Worm (Caenorhabditis elegans) whole organism, L3 larva: Measurements from ENCODE around the gene R11D1.1.
A peak's percentile ranks its signal among the peaks of the same experiment; 100 is the strongest.

ENCODE experiments used
- ZK546.5 ChIP-seq: sonication (generic microtip); optimal IDR thresholded peaks from 2 replicates; lab custom pipeline; 2017; ENCODE audit warnings: missing biosample characterization, missing genetic modification characterization
- aly-2 ChIP-seq: fragments of 150-350 bp; optimal IDR thresholded peaks from 2 replicates; lab custom pipeline; 2014; ENCODE audit warnings: missing biosample characterization, missing genetic modification characterization
- ceh-9 ChIP-seq: sonication (generic microtip); optimal IDR thresholded peaks from 2 replicates; lab custom pipeline; 2018; ENCODE audit warnings: missing biosample characterization, missing genetic modification characterization
- daf-12 ChIP-seq: fragments of 150-350 bp; optimal IDR thresholded peaks from 2 replicates; lab custom pipeline; 2014; ENCODE audit warnings: missing biosample characterization, missing genetic modification reagents, missing genetic modification characterization
- egl-27 ChIP-seq: sonication (generic microtip); optimal IDR thresholded peaks from 4 replicates; lab custom pipeline; 2017; ENCODE audit warnings: missing biosample characterization, missing genetic modification reagents, missing genetic modification characterization
- elt-2 ChIP-seq: sonication (generic microtip); optimal IDR thresholded peaks from 2 replicates; lab custom pipeline; 2016; ENCODE audit warnings: missing genetic modification reagents, mild to moderate bottlenecking, missing genetic modification characterization, missing compliant biosample characterization
- elt-3 ChIP-seq, 3 experiments: fragments of 150-350 bp in 1 of 3; sonication (generic microtip) in 2 of 3; optimal IDR thresholded peaks; 2 replicates in 2 of 3; 4 replicates in 1 of 3; lab custom pipeline; 2014 to 2017; ENCODE audit warnings: missing biosample characterization in 3 of 3, missing genetic modification characterization in 3 of 3
- fkh-10 ChIP-seq: sonication (generic microtip); optimal IDR thresholded peaks from 2 replicates; lab custom pipeline; 2017; ENCODE audit warnings: missing biosample characterization, missing genetic modification reagents, missing genetic modification characterization
- fos-1 ChIP-seq: fragments of 150-350 bp; optimal IDR thresholded peaks from 2 replicates; lab custom pipeline; 2014; ENCODE audit warnings: missing biosample characterization, missing genetic modification characterization
- hmg-11 ChIP-seq: sonication (generic microtip); optimal IDR thresholded peaks from 2 replicates; lab custom pipeline; 2016; ENCODE audit warnings: missing genetic modification characterization, missing compliant biosample characterization
- jun-1 ChIP-seq: fragments of 150-350 bp; optimal IDR thresholded peaks from 2 replicates; lab custom pipeline; 2014; ENCODE audit warnings: missing biosample characterization, missing genetic modification reagents, missing genetic modification characterization
- lin-15B ChIP-seq: fragments of 150-350 bp; optimal IDR thresholded peaks from 2 replicates; lab custom pipeline; 2014; ENCODE audit warnings: missing biosample characterization, missing genetic modification characterization
- lin-39 ChIP-seq: fragments of 150-350 bp; optimal IDR thresholded peaks from 2 replicates; lab custom pipeline; 2018; ENCODE audit warnings: missing biosample characterization, missing genetic modification reagents, missing genetic modification characterization
- lsy-12 ChIP-seq: sonication (generic microtip); optimal IDR thresholded peaks from 2 replicates; lab custom pipeline; 2016; ENCODE audit warnings: mild to moderate bottlenecking, missing genetic modification characterization, missing compliant biosample characterization
- mdl-1 ChIP-seq: fragments of 150-350 bp; optimal IDR thresholded peaks from 2 replicates; lab custom pipeline; 2014; ENCODE audit warnings: missing biosample characterization, missing genetic modification characterization
- mml-1 ChIP-seq: fragments of 150-350 bp; sonication (generic microtip); optimal IDR thresholded peaks from 3 replicates; lab custom pipeline; 2014; ENCODE audit warnings: missing biosample characterization, missing genetic modification characterization
- nhr-11 ChIP-seq: fragments of 150-350 bp; optimal IDR thresholded peaks from 2 replicates; lab custom pipeline; 2014; ENCODE audit warnings: missing biosample characterization, missing genetic modification characterization
- nhr-12 ChIP-seq: fragments of 150-350 bp; optimal IDR thresholded peaks from 2 replicates; lab custom pipeline; 2014; ENCODE audit warnings: missing biosample characterization, missing genetic modification characterization
- nhr-237 ChIP-seq: fragments of 150-350 bp; optimal IDR thresholded peaks from 2 replicates; lab custom pipeline; 2014; ENCODE audit warnings: missing biosample characterization, missing genetic modification characterization
- nhr-28 ChIP-seq: fragments of 150-350 bp; optimal IDR thresholded peaks from 2 replicates; lab custom pipeline; 2014; ENCODE audit warnings: missing biosample characterization, missing genetic modification characterization
- nhr-76 ChIP-seq: fragments of 150-350 bp; sonication (generic microtip); optimal IDR thresholded peaks from 5 replicates; lab custom pipeline; 2014; ENCODE audit warnings: missing biosample characterization, missing genetic modification characterization
- pha-4 ChIP-seq: fragments of 150-350 bp; optimal IDR thresholded peaks from 2 replicates; lab custom pipeline; 2014; ENCODE audit warnings: missing biosample characterization, missing genetic modification reagents, missing genetic modification characterization
- pqm-1 ChIP-seq: fragments of 150-350 bp; optimal IDR thresholded peaks from 2 replicates; lab custom pipeline; 2017; ENCODE audit warnings: missing biosample characterization, missing genetic modification characterization, inconsistent platforms
- skn-1 ChIP-seq: fragments of 150-350 bp; optimal IDR thresholded peaks from 2 replicates; lab custom pipeline; 2014; ENCODE audit warnings: missing biosample characterization, missing genetic modification characterization
- unc-62 ChIP-seq: fragments of 150-350 bp; sonication (generic microtip); optimal IDR thresholded peaks from 4 replicates; lab custom pipeline; 2014; ENCODE audit warnings: missing biosample characterization, missing genetic modification reagents, missing genetic modification characterization

The R11D1.1 gene

DNA sequence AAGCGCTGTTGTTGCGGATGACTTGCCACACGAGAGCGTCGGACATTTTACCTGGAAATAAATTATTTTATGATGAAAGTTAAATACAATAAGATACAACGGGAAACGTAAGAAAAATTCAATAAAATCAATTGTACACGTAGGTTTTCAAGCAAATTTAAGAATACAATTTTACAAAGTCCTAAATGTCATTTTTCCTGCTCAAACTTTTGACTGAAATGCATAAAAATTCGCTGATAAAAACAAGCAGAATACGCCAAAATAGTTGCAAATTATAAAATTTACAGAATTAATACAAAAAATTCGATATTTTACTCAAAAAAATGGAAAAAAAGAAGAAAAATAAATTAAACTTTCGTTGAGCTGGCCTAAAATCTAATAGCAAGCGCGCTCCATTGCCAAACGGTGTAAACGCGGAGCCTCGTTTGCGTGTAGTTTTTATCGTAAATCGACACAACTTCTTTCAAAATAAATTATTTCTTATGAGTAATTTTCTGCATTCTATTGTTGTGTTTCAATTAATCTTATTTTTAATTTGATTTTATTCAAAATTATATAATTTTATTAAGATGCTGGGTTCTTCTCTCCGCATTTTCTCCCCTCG lies 24.0 kb downstream of the R11D1.1 start, which contains the start of the genes rpl-28 and mrpl-49 (continued):
- peak; percentile 99 for TF ChIP-seq lin-15B (tag; lab: Kevin White, UChicago)
- TF ChIP-seq mml-1 (tag; lab: Kevin White, UChicago) = no peak
- peak; percentile 30 for TF ChIP-seq lsy-12 (tag; lab: Kevin White, UChicago)
- TF ChIP-seq ZK546.5 (tag; lab: Kevin White, UChicago) = no peak
- no peak for TF ChIP-seq daf-12
- TF ChIP-seq fos-1 (tag; lab: Kevin White, UChicago) = no peak
- no peak for TF ChIP-seq aly-2 (tag; lab: Kevin White, UChicago)

DNA sequence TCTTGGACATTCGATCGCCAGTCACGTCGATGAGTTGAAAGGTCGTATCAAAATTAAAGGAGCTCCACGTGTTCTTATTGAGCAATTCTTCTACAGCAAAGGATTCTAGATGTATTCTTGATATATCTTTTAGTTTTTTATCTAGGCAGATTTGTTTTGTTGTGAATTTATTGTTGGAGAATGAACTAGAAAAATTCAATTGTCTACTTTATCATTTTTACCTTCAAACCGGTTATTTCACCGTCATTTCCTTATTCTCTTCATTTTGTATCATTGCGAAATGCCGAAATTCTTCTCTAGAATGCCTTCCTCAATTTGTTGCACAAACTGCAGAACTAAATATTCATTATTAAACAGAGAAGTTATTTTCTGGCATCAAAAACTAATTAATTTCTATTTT lies 25.0 kb downstream of the R11D1.1 start, which contains the start of gene R11D1.10:
R11D1.10 (plus strand) TSS at position 301 of the 400 bp plus-strand sequence.
- TF ChIP-seq fos-1 (tag; lab: Kevin White, UChicago) (no peak), egl-27 (no peak), pqm-1 (tag; lab: Kevin White, UChicago) (no peak), nhr-28 (no peak), lin-39 (tag; lab: Kevin White, UChicago) (no peak), daf-12 (no peak), fkh-10 (GFP tag; lab: Kevin White, UChicago) (no peak), ceh-9 (tag; lab: Kevin White, UChicago) (no peak), nhr-11 (tag; lab: Kevin White, UChicago) (no peak), nhr-237 (no peak), ZK546.5 (tag; lab: Kevin White, UChicago) (no peak)

DNA sequence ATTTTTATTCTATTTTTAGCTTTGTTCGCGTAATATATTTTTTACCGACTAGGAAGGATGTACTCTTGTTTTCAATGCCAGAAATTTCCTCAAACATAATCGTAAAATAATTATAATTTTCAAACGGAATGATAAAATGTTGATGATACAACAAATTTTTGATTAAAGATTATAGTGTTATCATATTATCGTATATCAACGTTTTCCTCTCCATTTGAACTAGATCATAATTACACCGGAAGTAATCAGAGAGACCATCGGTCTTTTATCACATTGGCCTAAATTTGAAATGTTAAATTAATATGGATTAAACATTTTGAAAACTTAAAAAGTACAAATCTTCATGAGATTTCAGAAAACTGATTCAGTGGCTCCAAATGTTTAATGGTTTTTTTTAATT lies 28.6 kb downstream of the R11D1.1 start:
- no peak for TF ChIP-seq unc-62 (GFP tag; lab: Kevin White, UChicago)
- peak; percentile 77 for TF ChIP-seq pqm-1 (tag; lab: Kevin White, UChicago)
- TF ChIP-seq elt-2 (tag; lab: Kevin White, UChicago) = peak; percentile 87
- peak; percentile 23 for TF ChIP-seq pha-4 (tag; lab: Kevin White, UChicago)
- no peak for TF ChIP-seq nhr-237

DNA sequence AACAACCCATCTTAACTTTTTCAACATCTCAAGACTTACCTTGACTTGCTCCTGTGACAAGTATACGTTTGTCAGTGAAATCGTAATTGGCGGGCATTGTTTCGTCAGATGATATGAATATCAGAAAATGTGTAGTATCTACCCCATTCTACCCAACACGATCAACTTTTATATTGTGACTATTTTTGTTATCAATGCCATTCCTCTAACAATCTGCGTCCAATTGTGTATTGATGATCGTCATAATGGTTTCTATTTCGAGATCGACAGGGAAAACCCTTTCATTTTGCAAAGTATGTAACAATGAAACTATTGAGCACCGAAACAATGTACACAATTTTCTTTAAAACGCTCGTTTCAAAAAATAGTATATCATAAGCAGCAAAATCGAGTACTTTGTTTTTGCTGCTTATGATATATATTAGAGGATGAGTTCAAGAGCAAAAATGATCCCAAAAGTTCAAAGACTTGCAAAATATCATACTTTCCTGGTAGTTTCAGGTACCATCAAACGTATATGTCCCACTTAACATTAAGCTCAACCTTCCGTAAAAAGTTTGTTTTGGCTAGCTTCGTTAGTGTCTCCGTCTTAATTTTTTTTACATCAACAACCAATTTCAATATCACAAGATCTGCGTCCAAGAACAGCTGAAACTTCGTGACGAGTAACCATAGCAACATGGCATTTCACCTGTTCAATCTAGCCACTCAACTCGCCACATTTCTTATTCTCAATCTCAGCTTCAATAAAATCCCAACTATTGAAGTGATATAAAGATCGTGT lies 29.5 kb downstream of the R11D1.1 start, which contains the start of the genes dhs-21 and xbx-9:
dhs-21 (minus strand) TSS at position 181 of the 784 bp plus-strand sequence.
xbx-9 (plus strand) TSS at position 734 of the 784 bp plus-strand sequence.
- TF ChIP-seq jun-1 (tag; lab: Kevin White, UChicago) = peak; percentile 54
- no peak for TF ChIP-seq mdl-1 (tag; lab: Kevin White, UChicago)
- TF ChIP-seq pqm-1 (tag; lab: Kevin White, UChicago) = peak; percentile 86
- TF ChIP-seq hmg-11 (tag; lab: Kevin White, UChicago) = no peak
- TF ChIP-seq elt-3 (tag; optimal IDR thresholded peaks at IDR 0.05; lab: Kevin White, UChicago) = peak in 1 of 3 experiments; percentile 26
- peak; percentile 12 for TF ChIP-seq pha-4 (tag; lab: Kevin White, UChicago)
- TF ChIP-seq elt-2 (tag; lab: Kevin White, UChicago) = peak; percentile 79

DNA sequence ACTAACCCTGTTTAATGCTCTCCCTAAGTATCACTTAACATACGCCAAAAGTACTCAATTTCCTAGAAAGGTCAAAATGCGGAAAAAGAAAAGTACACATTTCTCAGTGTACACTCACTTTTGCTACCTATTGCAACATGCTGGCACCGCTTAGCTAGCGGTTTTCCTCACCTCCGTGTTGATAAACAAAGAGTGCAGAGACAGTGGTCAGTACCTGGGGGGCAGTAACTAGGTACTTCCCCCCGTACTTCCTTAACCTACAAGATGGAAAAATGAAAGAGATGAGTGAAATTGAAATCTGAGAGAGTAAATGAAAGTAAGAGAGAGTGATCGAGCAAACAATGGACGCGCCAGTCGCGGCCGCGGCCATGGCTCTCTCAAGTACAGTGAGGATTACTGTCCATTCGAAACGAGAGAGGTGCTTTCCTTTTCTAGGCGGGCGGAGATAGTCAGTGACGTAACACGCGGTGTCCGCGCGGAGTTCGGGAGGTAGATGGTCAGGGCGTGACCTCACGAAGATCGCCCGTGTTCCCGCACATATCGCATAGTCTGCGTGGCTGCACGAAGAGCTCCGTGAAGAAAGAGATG lies 32.1 kb downstream of the R11D1.1 start, which contains the start of gene cky-1:
cky-1 (plus strand) TSS at position 538 of the 588 bp plus-strand sequence.
- TF ChIP-seq nhr-12 (tag; lab: Kevin White, UChicago) (no peak), pha-4 (tag; lab: Kevin White, UChicago) (peak; percentile 19), nhr-76 (tag; lab: Kevin White, UChicago) (no peak), fos-1 (tag; lab: Kevin White, UChicago) (no peak)

DNA sequence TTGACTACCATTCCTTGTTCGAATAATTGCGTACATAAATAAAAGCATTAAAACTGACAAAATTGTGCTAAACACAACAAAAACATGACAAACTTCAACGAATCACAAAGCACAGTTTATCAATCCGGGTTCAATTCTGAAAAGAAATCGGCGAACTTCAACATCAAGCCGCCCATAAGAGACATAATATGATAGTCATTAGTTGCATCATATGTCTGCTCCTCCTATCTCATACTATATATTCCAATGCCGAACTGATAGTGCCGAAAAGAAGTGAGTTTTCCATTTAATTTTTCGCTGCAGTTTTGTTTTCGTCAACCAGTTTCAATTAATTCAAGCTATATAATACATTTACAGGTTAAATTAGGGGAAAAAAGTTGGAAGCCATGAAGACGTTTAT lies 37.5 kb downstream of the R11D1.1 start, which contains the start of gene hrg-7:
hrg-7 (plus strand) TSS at position 358 of the 400 bp plus-strand sequence.
- peak; percentile 62 for TF ChIP-seq skn-1 (tag; lab: Kevin White, UChicago)
- no peak for TF ChIP-seq fos-1 (tag; lab: Kevin White, UChicago)
- peak; percentile 95 for TF ChIP-seq elt-2 (tag; lab: Kevin White, UChicago)
